Worm (Caenorhabditis elegans): Measurements from ENCODE around the gene pqn-78.

DNA sequence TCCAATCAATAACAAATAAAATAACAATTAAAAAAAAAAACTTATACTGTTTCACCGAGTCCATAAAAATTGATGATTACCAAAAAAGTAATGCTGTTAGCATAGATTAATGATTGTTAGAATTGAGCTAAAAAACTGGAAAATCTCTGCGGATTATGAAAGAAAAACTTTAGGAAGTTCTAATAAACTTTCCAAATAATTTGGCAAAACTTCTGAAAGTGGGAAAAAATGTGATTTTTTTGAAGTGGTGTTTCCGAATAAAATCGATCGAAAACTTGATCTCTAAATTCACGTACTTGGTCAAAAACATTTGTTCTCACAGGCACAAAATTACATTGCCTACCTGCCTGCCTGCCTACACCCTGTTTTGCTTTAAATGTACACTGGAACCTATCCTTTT, 23.2 kb downstream of the pqn-78 start:
- no peak for TF ChIP-seq lin-13 (GFP tag; optimal IDR thresholded peaks at IDR 0.05)
- no peak for TF ChIP-seq daf-12 (tag; optimal IDR thresholded peaks at IDR 0.05)
- TF ChIP-seq nhr-42 (GFP tag; IDR thresholded peaks at IDR 0.05), result no peak
- no peak for TF ChIP-seq R02D3.7 (tag; optimal IDR thresholded peaks at IDR 0.05)
- no peak for TF ChIP-seq unc-39 (tag; optimal IDR thresholded peaks at IDR 0.05)
- TF ChIP-seq nhr-28 (tag; optimal IDR thresholded peaks at IDR 0.05), result no peak
- TF ChIP-seq hlh-11 (tag; optimal IDR thresholded peaks at IDR 0.05), result no peak
- TF ChIP-seq nhr-77 (tag; optimal IDR thresholded peaks at IDR 0.05), result no peak
- no peak for TF ChIP-seq egl-43 (GFP tag; IDR thresholded peaks at IDR 0.05)
- TF ChIP-seq pha-4 (GFP tag; IDR thresholded peaks at IDR 0.05), result no peak
- TF ChIP-seq pha-4 (tag; optimal IDR thresholded peaks at IDR 0.05), result no peak
- TF ChIP-seq F49E8.2 (tag; optimal IDR thresholded peaks at IDR 0.05; ENCODE audit: borderline replicate concordance), result no peak
- TF ChIP-seq nhr-25 (tag; optimal IDR thresholded peaks at IDR 0.05; ENCODE audit: borderline replicate concordance, insufficient read depth), result no peak
